Fruit fly (Drosophila melanogaster): ENCODE results near the gene Cdk8.
A peak's percentile ranks its signal among the peaks of the same experiment; 100 is the strongest.

The Cdk8 gene

DNA sequence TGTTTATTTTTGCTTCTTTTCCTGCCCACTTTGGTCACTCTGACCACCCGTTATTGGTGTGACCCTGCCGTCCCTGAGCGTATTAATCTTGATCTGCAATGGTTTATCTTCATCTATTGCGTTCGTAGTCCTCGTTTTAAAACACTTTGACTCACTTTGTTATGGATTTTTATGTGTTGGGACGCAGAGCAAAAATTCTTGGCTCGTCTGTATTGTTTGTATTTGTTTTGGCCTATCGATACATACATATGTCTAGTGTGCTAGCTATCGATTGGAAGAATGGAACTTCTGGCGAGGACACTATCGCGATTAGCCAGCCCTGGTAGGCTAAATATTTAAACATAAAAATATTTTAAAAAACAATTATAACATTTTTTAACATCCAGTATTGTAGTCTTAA lies 21.2 kb upstream of the Cdk8 start, which contains the start of gene CG10809 (continued):
- TF ChIP-seq CG8359 (GFP tag; optimal IDR thresholded peaks at IDR 0.05; ENCODE audit: borderline replicate concordance) (no peak), CG4730 (GFP tag; IDR thresholded peaks at IDR 0.05) (no peak), CG34224 (GFP tag; IDR thresholded peaks at IDR 0.05; ENCODE audit: partially characterized antibody) (peak; percentile 92), trem (tag; optimal IDR thresholded peaks at IDR 0.05) (peak; percentile 80), btn (GFP tag; optimal IDR thresholded peaks at IDR 0.05) (no peak), kay (GFP tag; optimal IDR thresholded peaks at IDR 0.05) (no peak), trh (GFP tag; optimal IDR thresholded peaks at IDR 0.05) (peak; percentile 38), CG7556 (GFP tag; optimal IDR thresholded peaks at IDR 0.05) (no peak), CG10321 (GFP tag; IDR thresholded peaks at IDR 0.05) (no peak), CG9797 (GFP tag; optimal IDR thresholded peaks at IDR 0.05) (peak; percentile 88), Sry-β (GFP tag; optimal IDR thresholded peaks at IDR 0.05) (peak; percentile 18), B-H1 (GFP tag; IDR thresholded peaks at IDR 0.05) (no peak), CG17385 (GFP tag; optimal IDR thresholded peaks at IDR 0.05) (peak; percentile 6), CG11456 (GFP tag; IDR thresholded peaks at IDR 0.05) (no peak), bsh (GFP tag; optimal IDR thresholded peaks at IDR 0.05) (peak in 1 of 2 experiments; percentile 27), Hmr (GFP tag; optimal IDR thresholded peaks at IDR 0.05) (no peak), inv (GFP tag; IDR thresholded peaks at IDR 0.05; ENCODE audit: partially characterized antibody) (peak; percentile 91), CG8924 (tag; optimal IDR thresholded peaks at IDR 0.05) (peak; percentile 64), chif (GFP tag; optimal IDR thresholded peaks at IDR 0.05) (no peak), CG7928 (GFP tag; optimal IDR thresholded peaks at IDR 0.05) (peak; percentile 93), BtbVII (GFP tag; optimal IDR thresholded peaks at IDR 0.05) (no peak), CG4282 (GFP tag; optimal IDR thresholded peaks at IDR 0.05) (no peak), CG7372 (GFP tag; IDR thresholded peaks at IDR 0.05) (no peak), NC2β (GFP tag; optimal IDR thresholded peaks at IDR 0.05) (peak; percentile 37), sug (tag; optimal IDR thresholded peaks at IDR 0.05) (peak; percentile 46), Sox102F (GFP tag; optimal IDR thresholded peaks at IDR 0.05) (no peak), ewg (GFP tag; optimal IDR thresholded peaks at IDR 0.05) (peak; percentile 27), corto (GFP tag; optimal IDR thresholded peaks at IDR 0.05) (no peak), Nf-YA (GFP tag; IDR thresholded peaks at IDR 0.05) (no peak), chn (GFP tag; optimal IDR thresholded peaks at IDR 0.05) (no peak), Usf (GFP tag; optimal IDR thresholded peaks at IDR 0.05) (no peak), pan (optimal IDR thresholded peaks at IDR 0.05) (no peak), pan (GFP tag; optimal IDR thresholded peaks at IDR 0.05 in 1 of 2, IDR thresholded peaks at IDR 0.05 in 1 of 2) (no peak), CG1233 (GFP tag; optimal IDR thresholded peaks at IDR 0.05) (no peak), CG5245 (GFP tag; optimal IDR thresholded peaks at IDR 0.05) (no peak), ac (GFP tag; optimal IDR thresholded peaks at IDR 0.05) (no peak), Meics (GFP tag; optimal IDR thresholded peaks at IDR 0.05) (no peak), GATAe (GFP tag; conservative IDR thresholded peaks at IDR 0.05) (no peak), gsb-n (tag; optimal IDR thresholded peaks at IDR 0.05) (no peak), ci (GFP tag; IDR thresholded peaks at IDR 0.05) (no peak), tap (tag; optimal IDR thresholded peaks at IDR 0.05) (no peak), dysf (GFP tag; IDR thresholded peaks at IDR 0.05) (no peak), CG9437 (GFP tag; optimal IDR thresholded peaks at IDR 0.05) (no peak), ttk (GFP tag; IDR thresholded peaks at IDR 0.05) (no peak), Dfd (GFP tag; optimal IDR thresholded peaks at IDR 0.05) (no peak), en (GFP tag; optimal IDR thresholded peaks at IDR 0.05) (no peak), Med (GFP tag) (peak; percentile 88), CG2120 (GFP tag; optimal IDR thresholded peaks at IDR 0.05) (peak; percentile 55), caup (GFP tag; optimal IDR thresholded peaks at IDR 0.05; ENCODE audit: severe bottlenecking) (peak; percentile 27), crp (GFP tag; optimal IDR thresholded peaks at IDR 0.05) (peak in 1 of 2 experiments; percentile 32), Taf1 (GFP tag; IDR thresholded peaks at IDR 0.05) (no peak)

Measured in whole organism, embryonic.